Worm (Caenorhabditis elegans) whole organism, L1 larva: ENCODE measurements around the gene oac-56.

ENCODE experiments used
- isw-1 ChIP-seq: fragments of 200-800 bp; sonication (Bioruptor generic); IDR thresholded peaks from 2 replicates; pipeline ENCODE4 v1.3.6; 2022; ENCODE audit warnings: missing genetic modification characterization, missing compliant biosample characterization
- lin-35 ChIP-seq, 2 experiments: fragments of 150-350 bp; optimal IDR thresholded peaks; 2 replicates each; lab custom pipeline; 2014; ENCODE audit warnings: missing biosample characterization in 2 of 2, missing genetic modification characterization in 2 of 2, missing genetic modification reagents in 2 of 2
- nhr-77 ChIP-seq: fragments of 150-350 bp; optimal IDR thresholded peaks from 2 replicates; lab custom pipeline; 2014; ENCODE audit warnings: missing biosample characterization, missing genetic modification characterization
- snu-23 ChIP-seq: sonication (generic microtip); optimal IDR thresholded peaks from 2 replicates; lab custom pipeline; 2016; ENCODE audit warnings: missing genetic modification characterization, missing compliant biosample characterization
- ztf-11 ChIP-seq, 2 experiments: sonication (generic microtip); optimal IDR thresholded peaks; 2 replicates each; lab custom pipeline; 2016 to 2017; ENCODE audit warnings: missing genetic modification characterization in 2 of 2, missing biosample characterization in 1 of 2, missing compliant biosample characterization in 1 of 2

DNA sequence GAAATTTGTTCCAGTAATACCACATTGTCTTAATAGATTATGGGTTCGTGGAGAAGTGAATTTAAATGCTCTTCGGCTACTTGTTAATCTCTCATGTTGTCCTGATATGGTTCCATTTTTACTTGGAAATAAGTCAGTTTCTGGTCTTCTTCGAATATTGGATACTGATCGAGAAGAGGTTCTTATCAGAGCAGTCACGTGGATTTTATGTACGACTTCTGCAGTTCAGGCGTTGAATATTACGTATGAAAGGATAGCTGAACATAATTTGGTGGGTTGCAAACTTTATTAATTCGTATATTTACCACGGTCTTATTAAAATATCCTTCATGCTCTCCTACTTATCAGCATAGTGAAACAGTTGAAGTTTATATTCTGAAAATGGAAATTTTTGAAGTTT lies 27.3 kb upstream of the oac-56 start:
- TF ChIP-seq nhr-77 (tag; lab: Kevin White, UChicago) (no peak), isw-1 (GFP tag; lab: Robert Waterston, UW) (no peak), ztf-11 (tag; optimal IDR thresholded peaks at IDR 0.05; lab: Kevin White, UChicago) (no peak), lin-35 (GFP tag; optimal IDR thresholded peaks at IDR 0.05; lab: Kevin White, UChicago) (no peak), snu-23 (no peak)
